Worm (Caenorhabditis elegans): Measurements from ENCODE around the gene F42A10.7.

- TF ChIP-seq ztf-18 (tag; optimal IDR thresholded peaks at IDR 0.05) (no peak), egl-44 (GFP tag; IDR thresholded peaks at IDR 0.05) (no peak), nhr-120 (GFP tag; IDR thresholded peaks at IDR 0.05) (no peak), hrde-1 (tag; optimal IDR thresholded peaks at IDR 0.05; ENCODE audit: borderline replicate concordance) (no peak), sea-2 (GFP tag; IDR thresholded peaks at IDR 0.05) (no peak), madf-6 (GFP tag; IDR thresholded peaks at IDR 0.05) (no peak), mxl-1 (tag; optimal IDR thresholded peaks at IDR 0.05) (no peak), dox-1 (GFP tag; IDR thresholded peaks at IDR 0.05) (no peak)
Observed at ce11 chrIII:6132068-6132467, 46.4 kb downstream of the F42A10.7 start.

All from whole organism, young adult.